Fruit fly (Drosophila melanogaster): ENCODE measurements around the gene CG5087.

The CG5087 gene

DNA sequence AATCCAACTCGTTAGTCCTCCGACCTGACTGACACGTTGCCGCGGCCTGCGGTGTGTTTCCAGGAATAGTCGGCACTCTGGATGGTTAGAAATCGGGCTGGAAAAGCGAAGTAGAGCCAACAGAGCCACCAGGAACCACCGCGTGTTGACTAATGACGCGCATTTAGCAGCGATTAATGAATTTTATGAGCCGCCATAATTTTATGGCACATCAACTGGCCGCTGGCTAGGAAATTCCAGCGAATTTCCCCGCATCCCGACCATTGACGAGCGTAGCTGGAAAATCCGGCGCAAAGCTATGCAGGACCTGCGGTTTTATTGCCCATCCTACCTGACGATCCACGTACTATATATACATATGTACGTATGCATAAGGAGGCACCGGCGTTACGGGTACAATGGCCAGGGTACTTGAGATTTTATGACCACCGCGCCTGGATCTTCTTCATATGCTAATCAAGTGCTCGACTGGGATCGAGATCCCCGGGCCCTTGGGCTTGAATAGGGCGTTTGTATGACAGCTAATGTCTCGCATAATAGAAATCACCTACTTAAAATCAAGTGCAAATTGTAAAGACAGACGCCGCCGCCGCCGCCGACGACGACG lies 31.3 kb downstream of the CG5087 start:
- no peak for TF ChIP-seq CG17801 (GFP tag; optimal IDR thresholded peaks at IDR 0.05; ENCODE audit: partially characterized antibody)

DNA sequence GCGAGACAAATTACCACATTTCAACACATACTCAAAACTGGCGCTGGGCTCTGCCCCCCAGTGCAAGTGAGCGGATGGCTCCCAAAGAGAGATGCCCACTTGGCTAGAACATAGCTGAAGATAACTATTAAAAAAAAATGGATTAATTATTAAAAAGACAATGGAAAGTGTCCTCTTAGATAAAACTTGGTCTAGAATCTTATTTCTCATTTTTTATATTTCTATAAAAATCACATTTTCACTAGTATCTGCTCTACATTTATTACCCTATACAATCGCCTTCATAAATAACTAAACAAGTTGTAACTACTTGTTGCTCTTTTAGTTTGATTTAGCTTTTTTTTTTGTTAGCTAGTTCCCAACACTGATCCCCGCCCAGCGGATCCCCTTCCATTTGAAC lies 34.9 kb downstream of the CG5087 start:
- TF ChIP-seq CG17801 (GFP tag; optimal IDR thresholded peaks at IDR 0.05; ENCODE audit: partially characterized antibody): no peak

DNA sequence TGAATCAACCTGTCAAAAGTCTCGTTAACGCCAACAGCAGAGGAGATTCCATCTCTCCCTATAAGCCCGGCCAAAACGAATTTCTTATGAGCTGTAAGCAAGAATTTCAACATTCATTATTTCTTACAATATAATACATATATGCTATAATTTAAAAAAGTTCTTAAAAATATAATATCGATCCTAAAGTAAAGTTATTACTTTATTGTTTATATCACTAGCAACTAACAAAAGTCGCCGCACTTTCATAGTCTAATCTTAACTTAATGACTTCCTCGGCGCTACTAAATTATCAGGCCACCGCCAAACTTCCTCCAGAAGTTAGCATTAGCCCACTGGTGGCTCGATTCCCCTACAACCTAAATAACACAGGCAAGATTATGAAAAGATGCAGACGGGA lies 35.6 kb downstream of the CG5087 start:
- no peak for TF ChIP-seq CG17801 (GFP tag; optimal IDR thresholded peaks at IDR 0.05; ENCODE audit: partially characterized antibody)

DNA sequence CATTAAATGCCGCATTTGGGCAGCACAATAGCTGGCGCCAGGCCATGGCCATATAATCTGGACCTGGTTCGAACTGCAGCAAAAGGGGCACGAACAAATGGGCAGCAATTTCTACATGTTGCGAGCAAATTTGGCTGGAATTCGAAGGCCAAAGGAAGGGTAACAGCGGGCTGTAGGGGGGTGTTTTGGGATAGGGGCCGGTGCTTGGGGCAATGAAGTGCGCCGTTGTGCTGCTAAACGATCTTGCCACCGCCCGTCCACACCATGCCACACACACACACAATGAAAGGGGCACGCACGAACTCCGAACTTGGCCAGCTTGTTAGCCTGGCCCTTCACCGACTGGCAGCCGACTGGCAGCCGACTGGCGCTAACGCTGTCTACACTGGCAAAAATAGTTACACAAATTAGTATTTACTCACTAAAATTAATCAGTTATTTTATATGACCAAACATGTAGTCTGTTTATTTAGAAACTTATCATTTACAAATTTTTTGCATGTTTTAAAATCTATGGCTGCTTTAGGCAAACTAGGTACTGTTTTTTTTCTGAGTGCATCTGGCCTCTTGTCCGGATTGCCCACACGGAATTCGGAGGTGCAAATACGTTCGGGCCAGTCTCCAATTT lies 36.1 kb downstream of the CG5087 start:
- TF ChIP-seq CG17801 (GFP tag; optimal IDR thresholded peaks at IDR 0.05; ENCODE audit: partially characterized antibody): no peak

DNA sequence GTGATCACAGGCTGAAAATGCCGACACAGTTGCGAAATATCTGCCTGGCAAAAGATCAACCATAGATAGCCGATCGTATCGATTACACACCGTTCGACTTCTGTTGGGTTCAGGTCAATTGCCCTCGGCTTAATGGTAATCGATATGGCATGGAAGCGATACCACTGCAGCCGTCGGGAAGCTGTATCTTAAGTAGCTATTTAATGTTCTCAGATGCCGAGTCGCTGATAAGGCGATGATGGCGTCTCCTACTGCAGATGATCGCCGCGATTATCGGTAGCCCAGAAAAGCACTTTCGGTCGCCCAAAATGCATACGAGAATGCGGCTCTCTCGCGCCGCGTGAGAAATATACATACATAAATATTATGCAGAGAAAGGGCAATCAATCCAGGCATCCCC lies 39.6 kb downstream of the CG5087 start:
- TF ChIP-seq CG17801 (GFP tag; optimal IDR thresholded peaks at IDR 0.05; ENCODE audit: partially characterized antibody): no peak

DNA sequence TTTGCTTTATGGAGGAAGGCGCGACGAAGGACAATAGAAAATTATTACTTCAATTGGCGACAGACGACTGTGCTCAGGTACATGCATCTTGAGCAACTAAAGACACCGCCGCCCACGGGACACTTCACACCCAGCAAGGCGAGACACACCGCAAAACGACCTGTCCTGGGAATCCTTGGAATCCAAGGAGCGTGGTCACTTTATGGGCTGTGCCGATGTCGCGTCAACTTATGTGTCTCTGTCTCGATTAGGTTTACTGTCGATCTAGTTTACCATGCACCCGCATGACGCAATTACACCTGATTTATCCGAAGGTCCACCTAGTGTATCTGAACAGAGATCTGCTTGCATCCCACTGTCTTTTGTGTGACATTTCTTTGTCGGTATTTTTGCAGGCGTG lies 41.2 kb downstream of the CG5087 start:
- no peak for TF ChIP-seq CG17801 (GFP tag; optimal IDR thresholded peaks at IDR 0.05; ENCODE audit: partially characterized antibody)

DNA sequence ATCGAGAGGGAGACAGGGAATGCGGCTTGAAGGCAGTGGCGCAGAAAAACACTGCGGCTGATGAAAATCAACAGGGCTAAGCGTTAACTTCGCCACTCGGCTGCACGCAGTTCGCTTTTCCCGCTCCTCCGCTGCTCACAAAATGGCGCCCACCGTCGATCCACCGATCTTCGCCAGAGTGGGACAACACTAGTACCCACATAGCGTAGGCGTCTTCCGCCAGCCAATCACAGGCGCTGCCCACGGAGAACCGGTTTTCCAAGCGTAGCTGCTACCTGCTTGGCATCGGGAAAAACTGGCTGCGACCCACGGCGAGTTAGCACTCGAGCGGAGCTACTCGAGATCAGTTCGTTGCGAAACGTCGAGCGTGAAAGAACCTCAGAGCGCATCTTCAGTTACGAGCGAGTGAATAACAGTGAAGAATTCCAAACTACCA lies 43.1 kb downstream of the CG5087 start, which contains the start of gene Doc1:
Gene Doc1 (plus strand): TSS at position 334 of the 436 bp plus-strand sequence.
- TF ChIP-seq CG17801 (GFP tag; optimal IDR thresholded peaks at IDR 0.05; ENCODE audit: partially characterized antibody): no peak

DNA sequence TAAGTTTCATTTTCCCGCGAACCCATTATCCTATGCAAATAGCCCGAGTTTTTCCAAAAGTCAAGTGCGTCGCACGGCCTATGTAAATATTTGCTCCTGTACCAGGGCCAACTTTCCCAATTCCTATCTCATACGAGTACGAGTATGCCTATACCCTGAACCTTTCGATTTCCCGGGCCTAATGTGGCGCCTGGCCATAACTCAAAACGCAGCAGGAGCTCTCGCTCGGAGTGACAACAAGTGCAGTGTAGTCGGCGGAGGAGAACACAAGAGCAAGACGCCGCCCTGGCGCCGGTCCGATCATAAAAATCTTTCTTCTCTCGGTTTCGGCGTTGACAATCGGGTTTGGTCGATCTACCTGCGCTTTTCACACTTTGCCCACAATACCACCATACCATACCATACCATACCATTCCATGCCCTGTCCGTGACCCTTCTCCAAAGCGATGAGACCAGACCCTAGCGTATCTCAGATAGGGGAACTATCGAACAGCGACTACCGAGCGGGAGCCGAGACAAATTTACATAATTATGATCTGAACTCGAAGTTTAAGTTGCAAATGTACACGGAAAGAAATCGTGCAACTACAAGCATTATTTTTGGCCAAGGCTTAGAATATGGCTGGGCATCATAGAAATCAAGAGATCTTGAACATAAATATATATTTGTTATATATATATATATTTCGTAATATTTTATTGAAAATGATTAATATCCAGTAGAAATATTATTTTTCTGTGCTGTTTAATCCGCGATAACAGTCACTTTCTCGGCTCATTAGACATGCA lies 44.4 kb downstream of the CG5087 start:
- TF ChIP-seq CG17801 (GFP tag; optimal IDR thresholded peaks at IDR 0.05; ENCODE audit: partially characterized antibody): no peak

DNA sequence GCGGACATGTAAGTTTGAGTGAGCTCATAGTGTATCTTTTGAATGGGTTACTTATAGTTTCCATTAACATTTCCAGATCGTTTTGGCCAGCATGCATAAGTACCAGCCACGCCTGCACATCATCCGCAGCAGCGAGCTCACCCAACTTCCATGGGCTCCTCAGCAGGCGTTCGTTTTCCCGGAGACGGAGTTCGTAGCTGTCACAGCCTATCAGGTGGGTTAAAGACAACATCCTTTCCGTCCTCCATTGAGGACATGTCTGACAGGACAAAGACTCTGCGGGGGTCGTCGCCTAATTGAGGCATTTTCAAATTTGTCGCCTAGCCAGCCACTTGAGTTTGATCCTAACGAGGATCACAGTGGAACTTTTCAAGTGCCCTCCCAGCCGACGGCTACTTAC lies 45.7 kb downstream of the CG5087 start:
- TF ChIP-seq CG17801 (GFP tag; optimal IDR thresholded peaks at IDR 0.05; ENCODE audit: partially characterized antibody): no peak

DNA sequence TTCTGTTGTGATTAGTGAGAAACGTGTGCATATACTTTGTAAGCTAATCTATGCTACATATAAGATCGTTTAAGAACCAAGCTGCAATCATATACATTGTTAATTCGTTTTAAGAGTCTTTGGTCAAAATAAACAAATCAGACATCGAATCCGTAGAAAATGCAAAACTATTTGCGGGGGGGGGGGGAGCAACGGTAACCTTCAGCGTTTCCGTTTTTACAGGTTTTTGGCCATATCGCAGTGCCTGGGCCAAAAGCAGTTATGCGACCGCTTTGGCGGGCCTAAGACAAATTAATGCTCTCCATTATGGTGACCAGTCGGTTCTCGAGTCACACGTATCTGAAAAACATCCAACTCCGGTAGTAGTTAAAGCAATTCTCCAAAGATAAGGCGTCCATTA lies 46.9 kb downstream of the CG5087 start:
- no peak for TF ChIP-seq CG17801 (GFP tag; optimal IDR thresholded peaks at IDR 0.05; ENCODE audit: partially characterized antibody)

DNA sequence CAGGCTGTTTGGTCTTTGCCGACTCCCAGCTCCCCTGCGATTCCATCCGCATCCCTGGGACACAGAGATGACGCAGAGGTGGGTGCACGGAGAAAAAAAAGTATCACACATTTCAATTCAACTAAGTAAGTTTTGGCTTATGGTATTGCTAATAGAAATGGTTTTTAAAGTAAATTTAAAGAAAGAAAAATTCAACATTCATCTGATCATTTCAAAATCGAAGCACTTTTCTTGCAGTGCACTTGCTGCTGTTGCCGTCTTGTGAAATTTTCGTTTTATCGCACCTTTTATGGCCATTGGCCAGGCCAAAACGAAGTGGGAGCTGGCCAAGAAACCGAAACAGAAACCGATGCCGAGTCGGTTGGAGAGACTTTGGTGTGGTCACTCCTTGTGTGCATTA lies 47.3 kb downstream of the CG5087 start:
- TF ChIP-seq CG17801 (GFP tag; optimal IDR thresholded peaks at IDR 0.05; ENCODE audit: partially characterized antibody): no peak

DNA sequence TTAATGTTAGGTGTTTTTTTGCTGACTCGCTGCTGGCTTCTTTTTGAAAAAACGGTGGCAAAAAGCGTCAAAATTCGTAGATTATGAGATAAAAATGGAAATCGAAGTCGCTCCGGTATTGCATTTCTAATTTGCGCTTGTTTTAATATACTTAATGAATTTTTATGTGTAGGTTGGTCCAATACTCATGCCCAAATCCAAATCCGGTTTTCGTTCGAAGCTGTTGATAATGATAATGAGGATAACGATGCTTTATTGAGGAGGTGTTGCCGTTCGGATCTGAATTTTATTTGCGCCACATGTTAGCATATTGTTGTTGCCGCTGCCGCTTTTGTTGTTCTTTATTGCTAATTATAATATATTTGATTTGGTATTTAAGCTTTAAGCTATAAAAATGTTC lies 48.3 kb downstream of the CG5087 start:
- no peak for TF ChIP-seq CG17801 (GFP tag; optimal IDR thresholded peaks at IDR 0.05; ENCODE audit: partially characterized antibody)

DNA sequence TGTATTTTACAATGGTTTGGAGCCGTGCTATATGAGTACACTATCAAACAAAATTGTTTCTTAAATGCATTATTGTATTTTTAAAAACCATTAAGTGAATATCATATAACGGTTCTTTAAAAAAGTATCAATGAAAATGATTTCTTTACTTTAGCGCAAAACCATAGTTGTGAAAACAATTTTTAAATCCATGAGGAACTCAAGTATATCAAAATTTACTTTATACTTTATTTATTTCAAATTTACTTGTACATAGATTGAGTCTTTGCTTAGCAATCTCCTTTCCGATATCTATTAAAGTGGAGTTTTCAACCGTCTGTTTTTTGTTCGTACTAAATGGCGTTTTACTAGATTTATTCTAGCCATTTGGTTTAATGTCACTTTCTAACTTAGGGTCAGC lies 49.1 kb downstream of the CG5087 start, which contains the start of gene Argk2:
Gene Argk2 (plus strand): TSS at position 378 of the 400 bp plus-strand sequence.
- TF ChIP-seq CG17801 (GFP tag; optimal IDR thresholded peaks at IDR 0.05; ENCODE audit: partially characterized antibody): no peak

DNA sequence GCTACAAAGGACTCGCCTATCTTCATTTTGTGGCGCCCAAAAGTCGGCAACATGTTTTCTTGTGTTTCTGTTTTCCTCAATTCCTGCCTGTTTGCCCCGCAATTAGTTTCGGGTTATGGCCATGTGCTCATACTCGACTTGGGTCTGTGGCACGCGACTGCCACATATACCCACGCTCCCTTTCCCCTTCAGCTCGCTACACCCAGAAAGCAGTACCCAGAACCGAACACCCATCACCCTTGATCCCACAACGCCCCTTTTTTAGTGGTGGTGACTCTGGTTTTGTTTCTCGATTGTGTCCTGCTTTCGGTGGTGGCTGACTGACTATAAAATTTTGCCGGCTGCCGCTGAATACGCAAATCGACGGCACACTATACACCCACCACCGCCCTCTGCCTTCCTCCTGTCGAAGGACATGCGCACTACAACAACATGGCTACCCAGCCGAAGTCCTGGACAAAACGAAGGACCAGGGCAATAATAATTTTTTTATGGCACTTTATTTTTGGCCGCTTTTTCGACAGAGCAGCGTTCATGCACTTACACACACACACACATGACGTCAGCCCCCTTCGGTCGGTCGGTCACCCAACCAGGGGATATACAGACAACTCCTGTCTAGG lies 52.6 kb downstream of the CG5087 start:
- TF ChIP-seq CG17801 (GFP tag; optimal IDR thresholded peaks at IDR 0.05; ENCODE audit: partially characterized antibody): no peak

DNA sequence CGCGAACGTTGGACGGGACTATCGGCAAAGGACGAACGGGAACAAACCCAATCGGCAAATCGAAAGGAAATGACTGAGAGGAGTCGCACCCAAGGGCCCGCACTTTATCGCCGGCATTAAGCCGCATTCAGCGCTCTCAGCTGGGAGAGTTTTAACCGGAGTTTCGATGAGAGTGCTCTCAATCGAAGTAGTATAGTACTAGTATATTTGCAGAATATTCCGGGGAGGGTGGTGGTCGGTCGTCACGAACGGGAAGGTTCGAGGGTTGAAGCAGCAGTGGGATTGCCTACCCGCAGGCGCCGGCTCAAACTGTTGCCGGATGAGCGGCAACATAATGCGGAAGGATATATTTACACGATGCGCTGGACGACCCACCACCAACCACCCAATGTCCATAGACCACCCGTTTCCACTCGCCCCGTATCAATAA lies 53.9 kb downstream of the CG5087 start:
- TF ChIP-seq CG17801 (GFP tag; optimal IDR thresholded peaks at IDR 0.05; ENCODE audit: partially characterized antibody): no peak

All from ovary, adult (tissue).